Worm (Caenorhabditis elegans): ENCODE results near the gene F26F2.1.

The F26F2.1 gene

ce11 chrV:20595653-20596052 lies 34.0 kb upstream of the F26F2.1 start, which contains the start of gene F26F2.11:
Gene F26F2.11, minus strand, starts transcription at chrV:20595753.
- TF ChIP-seq ceh-16 (tag; optimal IDR thresholded peaks at IDR 0.05) = no peak
- TF ChIP-seq nhr-12 (tag; optimal IDR thresholded peaks at IDR 0.05) = no peak
- TF ChIP-seq mab-5 (tag; optimal IDR thresholded peaks at IDR 0.05) = no peak

ce11 chrV:20594746-20595145 lies 33.1 kb upstream of the F26F2.1 start, which contains the start of gene F26F2.10:
Gene F26F2.10, minus strand, starts transcription at chrV:20594846.
- TF ChIP-seq nhr-12 (tag; optimal IDR thresholded peaks at IDR 0.05) (no peak), sma-3 (GFP tag; optimal IDR thresholded peaks at IDR 0.05) (no peak), nhr-6 (tag; optimal IDR thresholded peaks at IDR 0.05) (no peak), nhr-10 (tag; optimal IDR thresholded peaks at IDR 0.05) (no peak), nhr-237 (tag; optimal IDR thresholded peaks at IDR 0.05) (no peak), nhr-21 (tag; optimal IDR thresholded peaks at IDR 0.05) (no peak), unc-55 (GFP tag; optimal IDR thresholded peaks at IDR 0.05) (no peak), unc-62 (GFP tag; optimal IDR thresholded peaks at IDR 0.05) (no peak), mdl-1 (tag; optimal IDR thresholded peaks at IDR 0.05) (no peak), C34F6.9 (tag; optimal IDR thresholded peaks at IDR 0.05) (no peak)

- TF ChIP-seq C34F6.9 (tag; optimal IDR thresholded peaks at IDR 0.05) (peak; percentile 94), nhr-6 (tag; optimal IDR thresholded peaks at IDR 0.05) (no peak), sma-9 (GFP tag; optimal IDR thresholded peaks at IDR 0.05) (no peak), sma-9 (tag; optimal IDR thresholded peaks at IDR 0.05) (no peak), ztf-11 (tag; optimal IDR thresholded peaks at IDR 0.05) (no peak), fos-1 (tag; optimal IDR thresholded peaks at IDR 0.05) (peak; percentile 45), nhr-21 (tag; optimal IDR thresholded peaks at IDR 0.05) (peak; percentile 58), ztf-4 (tag; optimal IDR thresholded peaks at IDR 0.05) (peak; percentile 61), nhr-77 (tag; optimal IDR thresholded peaks at IDR 0.05) (no peak), ama-1 (optimal IDR thresholded peaks at IDR 0.05) (no peak), ceh-82 (tag; optimal IDR thresholded peaks at IDR 0.05) (no peak), F13H6.1 (tag; optimal IDR thresholded peaks at IDR 0.05) (peak; percentile 68), lsy-2 (tag; optimal IDR thresholded peaks at IDR 0.05) (peak; percentile 82 to 93), peb-1 (tag; optimal IDR thresholded peaks at IDR 0.05) (no peak), unc-62 (GFP tag; optimal IDR thresholded peaks at IDR 0.05) (no peak), ZK546.5 (tag; optimal IDR thresholded peaks at IDR 0.05) (no peak), egl-27 (tag; optimal IDR thresholded peaks at IDR 0.05) (peak; percentile 21), mab-5 (tag; optimal IDR thresholded peaks at IDR 0.05) (peak; percentile 61), nhr-10 (tag; optimal IDR thresholded peaks at IDR 0.05) (no peak), lin-39 (tag; optimal IDR thresholded peaks at IDR 0.05) (no peak), elt-3 (tag; optimal IDR thresholded peaks at IDR 0.05) (no peak), crh-2 (tag; optimal IDR thresholded peaks at IDR 0.05) (peak; percentile 88), sma-3 (GFP tag; optimal IDR thresholded peaks at IDR 0.05) (peak; percentile 80), nhr-12 (tag; optimal IDR thresholded peaks at IDR 0.05) (no peak), sem-4 (tag; optimal IDR thresholded peaks at IDR 0.05) (peak; percentile 71), gmeb-1 (tag; optimal IDR thresholded peaks at IDR 0.05) (peak; percentile 80), alr-1 (tag; optimal IDR thresholded peaks at IDR 0.05) (no peak), lin-13 (GFP tag; optimal IDR thresholded peaks at IDR 0.05) (peak; percentile 85), nhr-237 (tag; optimal IDR thresholded peaks at IDR 0.05) (no peak), ceh-16 (tag; optimal IDR thresholded peaks at IDR 0.05) (no peak), blmp-1 (tag; optimal IDR thresholded peaks at IDR 0.05; ENCODE audit: insufficient read depth) (no peak), aly-2 (tag; optimal IDR thresholded peaks at IDR 0.05) (no peak), R02D3.7 (tag; optimal IDR thresholded peaks at IDR 0.05) (peak; percentile 21), dmd-4 (tag; optimal IDR thresholded peaks at IDR 0.05) (peak; percentile 29), zag-1 (tag; optimal IDR thresholded peaks at IDR 0.05) (peak; percentile 34), mdl-1 (tag; optimal IDR thresholded peaks at IDR 0.05) (peak; percentile 30 to 45), lin-11 (tag; optimal IDR thresholded peaks at IDR 0.05) (peak; percentile 75), unc-39 (tag; optimal IDR thresholded peaks at IDR 0.05) (no peak), nhr-25 (tag; optimal IDR thresholded peaks at IDR 0.05) (no peak), snpc-4 (tag; optimal IDR thresholded peaks at IDR 0.05) (peak; percentile 43), Y55F3AM.14 (GFP tag; optimal IDR thresholded peaks at IDR 0.05) (no peak), skn-1 (tag; optimal IDR thresholded peaks at IDR 0.05) (no peak), unc-55 (GFP tag; optimal IDR thresholded peaks at IDR 0.05) (peak; percentile 75)
These were observed 18.9 kb upstream of the F26F2.1 start, which contains the start of gene F26F2.7 for ce11 chrV:20580511-20581040. Gene F26F2.7, plus strand, starts transcription at chrV:20580990.
